Fruit fly (Drosophila melanogaster) whole organism: Measurements from ENCODE around the gene CG14518.

Source experiments
- psq ChIP-seq: fragments of >200 bp; optimal IDR thresholded peaks from 2 replicates; lab custom pipeline; 2017
- usp ChIP-seq: fragments of >200 bp; optimal IDR thresholded peaks from 2 replicates; lab custom pipeline; 2017; ENCODE audit warnings: missing biosample characterization, missing genetic modification characterization, mixed read lengths

DNA sequence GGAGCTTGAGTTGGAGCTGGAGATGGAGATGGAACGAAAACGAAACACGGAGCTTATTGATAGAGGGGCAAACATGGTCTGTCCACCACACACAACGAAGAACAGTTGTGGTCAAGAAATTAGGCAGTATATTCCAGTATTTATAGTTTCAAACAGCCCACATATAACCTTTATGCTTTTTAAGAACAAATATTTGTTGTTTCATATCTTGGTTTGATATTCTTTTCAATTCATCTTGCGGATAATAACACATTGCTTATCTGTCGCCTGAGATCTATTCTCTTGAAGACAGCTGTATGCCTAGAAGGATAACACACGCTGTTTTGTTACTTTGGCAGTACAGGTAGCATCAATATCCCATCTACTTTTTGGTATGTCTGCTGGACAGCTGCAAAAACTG, 48.1 kb downstream of the CG14518 start:
- TF ChIP-seq psq (no peak), usp (GFP tag; lab: Kevin White, UChicago) (no peak)
